Fruit fly (Drosophila melanogaster): ENCODE results near the gene CG6527.

CG6527 gene

DNA sequence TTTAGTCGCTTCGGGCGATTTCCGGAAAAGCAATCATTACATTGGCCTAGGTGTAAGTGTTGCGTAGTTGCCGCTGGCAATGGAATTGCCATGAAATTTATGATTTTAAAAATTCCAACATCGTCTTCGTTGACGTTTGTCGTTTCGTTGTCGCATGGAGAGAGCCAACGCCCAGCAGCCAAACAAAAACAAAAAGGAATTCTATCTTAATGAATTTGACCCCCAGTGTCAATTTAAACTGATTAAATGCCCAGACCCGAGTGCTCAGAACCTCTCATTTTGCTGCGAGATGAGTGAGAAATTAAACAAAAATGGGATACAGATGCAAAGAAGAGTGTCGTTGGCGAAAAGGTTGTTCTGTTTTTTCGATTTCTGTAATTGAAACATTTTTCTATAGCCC is 5.7 kb downstream of the CG6527 start:
- TF ChIP-seq CG32121 (GFP tag; IDR thresholded peaks at IDR 0.05) (no peak), rn (GFP tag; IDR thresholded peaks at IDR 0.05) (no peak), CG9948 (tag; optimal IDR thresholded peaks at IDR 0.05) (no peak), CG14655 (GFP tag; optimal IDR thresholded peaks at IDR 0.05) (no peak), CG8301 (tag; optimal IDR thresholded peaks at IDR 0.05) (no peak), CG34367 (tag; optimal IDR thresholded peaks at IDR 0.05) (no peak), EcR (GFP tag; optimal IDR thresholded peaks at IDR 0.05) (no peak), CG13204 (GFP tag; optimal IDR thresholded peaks at IDR 0.05) (no peak), fd96Ca (GFP tag; IDR thresholded peaks at IDR 0.05) (no peak), Snoo (tag; optimal IDR thresholded peaks at IDR 0.05) (no peak), Ets98B (GFP tag; IDR thresholded peaks at IDR 0.05) (no peak), Pif1A (GFP tag; optimal IDR thresholded peaks at IDR 0.05) (no peak), CG10348 (GFP tag; IDR thresholded peaks at IDR 0.05) (no peak)

DNA sequence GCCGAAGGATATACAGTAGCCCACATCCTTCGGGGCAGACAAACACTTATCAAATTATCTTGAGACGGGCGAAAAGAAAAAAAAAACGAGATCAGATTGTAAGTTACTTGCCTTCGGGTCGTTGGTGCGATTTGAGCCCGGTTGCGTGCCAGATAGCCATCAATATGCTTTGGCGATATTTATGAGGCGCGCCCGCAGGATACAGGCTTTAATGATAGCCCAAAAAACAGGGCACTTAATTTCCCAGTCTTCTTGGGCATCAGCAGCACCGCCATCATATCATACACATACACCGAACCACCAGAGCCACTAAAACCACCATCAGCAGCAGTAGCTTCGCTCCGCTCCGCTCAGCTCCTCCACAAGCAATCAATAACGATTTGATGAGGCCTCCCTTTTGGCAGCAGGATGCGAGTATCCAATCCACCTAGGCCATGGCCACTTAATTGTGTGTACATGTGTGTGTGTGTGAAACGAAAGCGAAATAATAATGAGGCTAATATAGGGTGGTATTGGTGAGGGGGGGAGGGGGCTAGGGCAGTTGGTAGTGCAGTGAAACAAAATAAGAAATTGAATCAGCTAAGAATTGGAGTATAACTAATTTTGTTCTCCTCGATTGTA is 7.9 kb downstream of the CG6527 start:
- TF ChIP-seq CG34367 (tag; optimal IDR thresholded peaks at IDR 0.05) (no peak), gl (tag; optimal IDR thresholded peaks at IDR 0.05) (no peak), CG15710 (tag; optimal IDR thresholded peaks at IDR 0.05) (no peak), Ets98B (GFP tag; IDR thresholded peaks at IDR 0.05) (no peak), rn (GFP tag; IDR thresholded peaks at IDR 0.05) (no peak), CG32121 (GFP tag; IDR thresholded peaks at IDR 0.05) (no peak)

DNA sequence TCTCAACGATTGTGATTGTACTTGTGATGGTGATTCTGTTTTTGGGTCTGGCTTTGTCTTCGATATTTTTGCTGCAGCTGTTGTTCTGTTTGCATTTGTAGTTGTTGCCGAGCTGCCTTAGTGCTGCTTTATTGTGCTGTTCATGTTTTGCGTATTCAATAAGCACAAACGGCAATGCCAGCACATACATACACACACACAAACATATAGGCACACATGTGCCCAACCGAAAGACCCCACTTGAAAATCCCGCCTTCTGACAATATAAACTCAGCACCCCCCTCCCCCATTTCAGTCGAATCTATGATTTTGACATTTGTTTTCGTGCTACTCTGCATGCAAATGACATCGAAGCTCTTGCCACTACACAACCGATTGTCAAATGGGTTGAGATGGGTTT is 8.8 kb downstream of the CG6527 start:
- TF ChIP-seq CG8301 (tag; optimal IDR thresholded peaks at IDR 0.05) (no peak), fd96Ca (GFP tag; IDR thresholded peaks at IDR 0.05) (0 out of 3 replicates have a peak, but pooled peaks have one; percentile 11)

DNA sequence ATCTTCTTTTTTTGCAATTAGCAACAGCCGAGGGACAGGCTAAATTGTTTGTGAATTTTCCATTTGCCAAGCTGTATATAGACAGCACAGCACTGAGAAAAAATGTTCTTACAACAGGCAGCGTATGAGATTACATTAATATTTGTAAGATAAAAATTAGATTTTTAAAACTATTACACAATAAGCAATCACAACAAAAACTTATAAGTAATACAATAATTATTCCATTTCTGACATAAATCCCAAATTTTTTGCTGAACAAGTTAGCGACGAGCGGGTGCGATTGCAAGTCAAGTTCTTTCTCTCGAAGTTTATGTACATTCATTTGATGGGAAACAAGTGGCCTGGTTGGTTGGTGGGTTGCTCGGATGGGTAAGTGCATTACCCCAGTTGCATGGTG is 13.9 kb downstream of the CG6527 start:
- TF ChIP-seq CG8159 (tag; optimal IDR thresholded peaks at IDR 0.05) (peak; percentile 72), CG8301 (tag; optimal IDR thresholded peaks at IDR 0.05) (peak; percentile 49), CG9948 (tag; optimal IDR thresholded peaks at IDR 0.05) (peak; percentile 52), CG10348 (GFP tag; IDR thresholded peaks at IDR 0.05) (no peak), CG32121 (GFP tag; IDR thresholded peaks at IDR 0.05) (no peak), Ets98B (GFP tag; IDR thresholded peaks at IDR 0.05) (peak; percentile 28), rn (GFP tag; IDR thresholded peaks at IDR 0.05) (0 out of 2 replicates have a peak, but pooled peaks have one; percentile 5), CG13204 (GFP tag; optimal IDR thresholded peaks at IDR 0.05) (no peak), CG14655 (GFP tag; optimal IDR thresholded peaks at IDR 0.05) (peak; percentile 53), Pif1A (GFP tag; optimal IDR thresholded peaks at IDR 0.05) (peak; percentile 5), Pif1B (GFP tag; optimal IDR thresholded peaks at IDR 0.05) (peak; percentile 0), CG15710 (tag; optimal IDR thresholded peaks at IDR 0.05) (peak; percentile 45), CG17806 (tag; optimal IDR thresholded peaks at IDR 0.05) (peak; percentile 58), CG4496 (GFP tag; IDR thresholded peaks at IDR 0.05) (0 out of 3 replicates have a peak, but pooled peaks have one; percentile 42), gl (tag; optimal IDR thresholded peaks at IDR 0.05) (no peak), EcR (GFP tag; optimal IDR thresholded peaks at IDR 0.05) (no peak), fd96Ca (GFP tag; IDR thresholded peaks at IDR 0.05) (0 out of 3 replicates have a peak, but pooled peaks have one; percentile 14), CG12605 (GFP tag; IDR thresholded peaks at IDR 0.05) (no peak), Snoo (tag; optimal IDR thresholded peaks at IDR 0.05) (no peak), D1 (tag; optimal IDR thresholded peaks at IDR 0.05) (peak; percentile 40), CG34367 (tag; optimal IDR thresholded peaks at IDR 0.05) (peak; percentile 35)

DNA sequence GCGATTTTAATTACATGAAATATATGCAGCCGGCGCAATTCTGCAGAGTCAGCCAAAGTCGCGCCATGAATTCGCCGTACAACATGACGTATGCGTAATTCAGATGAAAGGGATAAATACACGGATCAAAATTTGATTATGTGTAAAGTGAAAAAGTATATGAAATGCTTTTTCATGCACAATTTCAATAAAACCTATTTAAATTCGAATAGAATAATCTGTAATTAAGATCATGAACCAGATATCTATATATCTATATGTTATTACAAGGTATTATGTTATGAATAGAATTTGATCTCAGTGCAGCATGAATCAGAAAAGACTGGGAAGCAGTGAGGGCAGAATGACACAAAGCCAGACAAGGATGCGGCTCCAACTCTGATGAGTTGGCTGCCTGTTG is 14.5 kb downstream of the CG6527 start:
- TF ChIP-seq CG8159 (tag; optimal IDR thresholded peaks at IDR 0.05) = peak; percentile 61
- no peak for TF ChIP-seq gl (tag; optimal IDR thresholded peaks at IDR 0.05)
- TF ChIP-seq CG10348 (GFP tag; IDR thresholded peaks at IDR 0.05) = no peak
- no peak for TF ChIP-seq Pif1B (GFP tag; optimal IDR thresholded peaks at IDR 0.05)
- TF ChIP-seq EcR (GFP tag; optimal IDR thresholded peaks at IDR 0.05) = no peak
- TF ChIP-seq CG14655 (GFP tag; optimal IDR thresholded peaks at IDR 0.05) = peak; percentile 3
- TF ChIP-seq CG15710 (tag; optimal IDR thresholded peaks at IDR 0.05) = peak; percentile 15
- TF ChIP-seq CG17806 (tag; optimal IDR thresholded peaks at IDR 0.05) = no peak
- no peak for TF ChIP-seq Pif1A (GFP tag; optimal IDR thresholded peaks at IDR 0.05)
- TF ChIP-seq CG9948 (tag; optimal IDR thresholded peaks at IDR 0.05) = peak; percentile 7
- no peak for TF ChIP-seq CG13204 (GFP tag; optimal IDR thresholded peaks at IDR 0.05)
- no peak for TF ChIP-seq Snoo (tag; optimal IDR thresholded peaks at IDR 0.05)
- TF ChIP-seq D1 (tag; optimal IDR thresholded peaks at IDR 0.05) = no peak
- no peak for TF ChIP-seq CG4496 (GFP tag; IDR thresholded peaks at IDR 0.05)
- no peak for TF ChIP-seq rn (GFP tag; IDR thresholded peaks at IDR 0.05)
- no peak for TF ChIP-seq CG32121 (GFP tag; IDR thresholded peaks at IDR 0.05)
- no peak for TF ChIP-seq CG8301 (tag; optimal IDR thresholded peaks at IDR 0.05)

DNA sequence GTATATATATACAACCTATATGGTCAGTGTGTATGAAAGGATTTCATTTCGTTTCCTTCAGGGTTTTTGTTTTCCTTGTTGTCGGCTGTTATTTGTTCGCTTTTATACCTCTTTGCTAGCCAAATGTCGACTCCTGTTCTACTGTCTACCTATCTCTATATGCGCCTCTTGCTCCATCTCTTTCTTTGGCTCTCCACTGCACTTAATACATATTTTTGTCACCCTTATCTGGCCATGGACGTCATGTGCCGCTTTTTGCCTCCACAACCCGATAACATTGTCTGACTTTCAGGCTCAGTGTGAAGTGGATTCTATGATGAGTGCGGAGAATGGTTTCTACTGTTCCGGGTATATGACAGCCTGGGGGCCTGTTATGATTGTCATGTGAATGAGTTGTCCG is 18.0 kb downstream of the CG6527 start:
- TF ChIP-seq CG12605 (GFP tag; IDR thresholded peaks at IDR 0.05) = no peak

DNA sequence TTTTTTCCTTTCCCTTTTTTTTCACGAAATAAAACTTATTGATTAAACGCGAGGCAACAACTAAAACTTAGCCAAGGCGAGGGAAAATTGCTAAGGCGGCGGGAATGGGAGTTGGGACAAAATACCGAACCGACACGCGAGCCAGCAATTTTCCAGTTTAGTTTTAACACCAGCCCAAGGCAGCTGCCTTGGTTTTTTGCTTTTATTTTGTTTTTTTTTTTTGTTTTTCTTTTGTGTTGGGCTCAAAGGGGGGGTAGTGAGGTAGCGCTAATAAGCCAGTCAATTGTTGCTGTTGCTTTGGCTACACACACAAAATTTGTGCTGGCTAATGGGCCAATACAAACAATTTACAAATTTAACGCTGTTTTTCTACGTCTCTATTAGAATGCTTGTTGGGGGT is 20.6 kb downstream of the CG6527 start:
- TF ChIP-seq CG4496 (GFP tag; IDR thresholded peaks at IDR 0.05) (peak; percentile 52; the same call in 1 of the 3 replicates), CG12605 (GFP tag; IDR thresholded peaks at IDR 0.05) (peak; percentile 51; the same call in 1 of the 2 replicates), CG32121 (GFP tag; IDR thresholded peaks at IDR 0.05) (peak; percentile 71), CG13204 (GFP tag; optimal IDR thresholded peaks at IDR 0.05) (no peak)
